Worm (Caenorhabditis elegans): ENCODE data around the gene nhr-43.

Gene nhr-43

DNA sequence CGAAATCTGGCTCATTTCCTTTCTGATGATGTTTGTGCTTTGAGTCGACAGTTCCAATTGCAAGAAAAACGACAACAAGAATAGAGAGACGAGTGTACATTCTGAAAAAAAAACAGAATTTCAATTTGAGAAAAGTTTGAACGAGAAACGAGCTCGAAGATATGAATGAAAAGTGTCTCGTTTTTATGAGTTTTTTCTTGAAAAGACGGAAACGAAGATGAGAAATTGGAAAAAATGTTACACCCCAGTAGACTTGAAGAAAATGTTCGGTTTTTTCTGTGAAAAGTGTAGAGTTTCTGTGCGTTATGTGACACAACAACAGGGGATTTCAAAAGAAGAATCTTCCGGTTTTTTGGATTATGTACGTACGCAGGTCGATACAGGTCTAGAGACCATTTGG, 23.7 kb downstream of the nhr-43 start, which contains the start of gene srlf-31:
Gene srlf-31, minus strand, starts transcription at position 101 of the 400 bp plus-strand sequence.
- TF ChIP-seq flh-1 (GFP tag; optimal IDR thresholded peaks at IDR 0.05) = no peak
- no peak for TF ChIP-seq drap-1 (GFP tag; optimal IDR thresholded peaks at IDR 0.05)

DNA sequence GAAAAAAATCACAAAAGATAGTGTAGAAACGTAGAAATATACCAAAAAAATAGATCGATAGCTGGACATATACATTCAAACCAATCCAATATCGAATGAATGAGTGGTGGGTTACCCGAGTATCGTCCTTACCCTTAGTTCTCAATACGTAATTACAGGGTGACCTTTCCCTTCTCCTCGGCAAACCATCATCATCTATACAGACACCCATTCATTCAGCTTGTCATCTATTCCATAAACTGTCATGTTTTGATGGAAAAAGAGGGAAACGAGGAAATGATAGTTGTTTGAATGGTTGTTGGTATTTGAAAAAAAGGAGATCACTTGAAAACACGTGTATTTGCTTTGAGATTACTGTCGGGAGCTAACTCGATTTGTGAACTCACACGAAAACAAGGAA, 24.7 kb downstream of the nhr-43 start:
- TF ChIP-seq ham-2 (GFP tag; optimal IDR thresholded peaks at IDR 0.05) = no peak
- TF ChIP-seq nhr-2 (tag; optimal IDR thresholded peaks at IDR 0.05) = peak; percentile 32
- TF ChIP-seq ceh-83 (GFP tag; optimal IDR thresholded peaks at IDR 0.05) = no peak

DNA sequence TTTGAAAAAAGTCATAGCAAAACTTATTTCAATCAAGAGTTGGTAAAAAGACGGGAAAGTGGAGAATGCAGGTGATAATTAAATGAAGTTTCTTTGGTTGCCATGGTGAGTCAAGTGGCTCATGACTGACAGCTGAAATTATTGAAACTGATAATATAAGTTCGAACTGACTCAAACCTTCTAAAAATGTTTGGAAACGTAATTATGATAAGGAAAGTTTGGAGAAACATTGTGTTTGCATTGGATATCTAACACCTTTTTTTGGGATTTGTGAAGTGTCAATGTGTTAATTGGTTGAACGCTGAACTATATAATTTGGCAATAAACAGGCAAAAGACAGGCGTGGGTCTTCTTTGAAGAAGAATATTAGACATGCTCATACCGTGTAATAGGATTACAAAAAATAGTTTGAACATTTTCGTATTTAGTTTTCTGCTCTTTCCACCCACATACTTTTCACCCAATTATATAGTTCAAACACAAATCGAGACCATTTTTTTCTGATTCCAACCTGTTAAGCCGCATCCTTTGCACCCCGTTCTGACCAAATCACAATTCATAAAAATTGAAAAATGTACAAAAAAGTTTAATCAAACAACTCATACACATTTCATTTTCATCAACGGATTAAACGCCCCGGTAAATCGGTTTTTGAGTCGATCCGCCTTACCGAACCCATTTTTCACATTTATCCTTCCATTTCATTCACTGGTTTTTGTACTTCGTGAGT, 26.1 kb downstream of the nhr-43 start, which contains the start of the genes srlf-33 and srlf-32:
Gene srlf-33, minus strand, starts transcription at position 101 of the 730 bp plus-strand sequence.
Gene srlf-32, plus strand, starts transcription at position 680 of the 730 bp plus-strand sequence.
- TF ChIP-seq hlh-1 (tag; optimal IDR thresholded peaks at IDR 0.05) (no peak), lin-32 (GFP tag; optimal IDR thresholded peaks at IDR 0.05) (no peak), ceh-83 (GFP tag; optimal IDR thresholded peaks at IDR 0.05) (no peak), tbx-8 (GFP tag; optimal IDR thresholded peaks at IDR 0.05) (no peak), nhr-12 (tag; optimal IDR thresholded peaks at IDR 0.05) (no peak), sem-2 (GFP tag; optimal IDR thresholded peaks at IDR 0.05) (no peak), zip-8 (tag; optimal IDR thresholded peaks at IDR 0.05) (no peak), nhr-2 (tag; optimal IDR thresholded peaks at IDR 0.05) (no peak), ceh-43 (GFP tag; optimal IDR thresholded peaks at IDR 0.05) (no peak), mab-5 (tag; optimal IDR thresholded peaks at IDR 0.05) (no peak), lsy-2 (tag; optimal IDR thresholded peaks at IDR 0.05) (no peak), mep-1 (tag; optimal IDR thresholded peaks at IDR 0.05) (no peak), ztf-11 (tag; optimal IDR thresholded peaks at IDR 0.05) (no peak), elt-1 (tag; optimal IDR thresholded peaks at IDR 0.05; ENCODE audit: borderline replicate concordance, insufficient read depth) (no peak), drap-1 (GFP tag; optimal IDR thresholded peaks at IDR 0.05) (no peak), nhr-237 (tag; optimal IDR thresholded peaks at IDR 0.05) (no peak), lin-13 (tag; optimal IDR thresholded peaks at IDR 0.05) (no peak), blmp-1 (tag; optimal IDR thresholded peaks at IDR 0.05) (no peak)

DNA sequence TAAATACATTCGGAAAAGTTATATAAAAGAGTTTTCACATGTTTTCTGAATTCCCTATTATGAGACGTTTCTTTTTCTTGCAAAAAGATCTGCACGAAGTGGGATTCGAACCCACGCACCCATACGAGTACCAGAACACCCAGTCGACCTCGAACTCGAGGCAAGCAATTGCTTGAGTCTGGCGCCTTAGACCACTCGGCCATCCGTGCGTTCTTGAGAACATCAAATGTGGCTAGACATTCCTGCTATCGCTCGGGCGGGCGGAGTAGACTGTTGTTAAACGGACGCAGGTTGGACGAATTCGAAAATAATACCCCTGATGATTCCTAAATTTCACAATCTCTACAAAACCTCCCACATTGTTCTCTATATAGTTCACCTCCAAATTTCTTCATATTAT, 29.0 kb downstream of the nhr-43 start:
- no peak for TF ChIP-seq elt-3 (tag; optimal IDR thresholded peaks at IDR 0.05)
- TF ChIP-seq ceh-39 (tag; optimal IDR thresholded peaks at IDR 0.05) = no peak
- TF ChIP-seq elt-1 (tag; optimal IDR thresholded peaks at IDR 0.05; ENCODE audit: borderline replicate concordance, insufficient read depth) = no peak
- TF ChIP-seq blmp-1 (tag; optimal IDR thresholded peaks at IDR 0.05) = no peak
- peak; percentile 52 for TF ChIP-seq drap-1 (GFP tag; optimal IDR thresholded peaks at IDR 0.05)
- peak; percentile 68 for TF ChIP-seq ham-2 (GFP tag; optimal IDR thresholded peaks at IDR 0.05)
- no peak for TF ChIP-seq lsy-2 (tag; optimal IDR thresholded peaks at IDR 0.05)
- no peak for TF ChIP-seq ces-1 (GFP tag; optimal IDR thresholded peaks at IDR 0.05)
- TF ChIP-seq unc-62 (GFP tag; optimal IDR thresholded peaks at IDR 0.05) = no peak
- no peak for TF ChIP-seq mab-5 (tag; optimal IDR thresholded peaks at IDR 0.05)
- no peak for TF ChIP-seq tbx-8 (GFP tag; optimal IDR thresholded peaks at IDR 0.05)
- no peak for TF ChIP-seq bed-3 (GFP tag; optimal IDR thresholded peaks at IDR 0.05)
- peak; percentile 63 for TF ChIP-seq M03D4.4 (tag; optimal IDR thresholded peaks at IDR 0.05)
- TF ChIP-seq lin-32 (GFP tag; optimal IDR thresholded peaks at IDR 0.05) = peak; percentile 32
- peak; percentile 58 for TF ChIP-seq sem-2 (GFP tag; optimal IDR thresholded peaks at IDR 0.05)
- TF ChIP-seq snpc-4 (tag; optimal IDR thresholded peaks at IDR 0.05) = no peak
- peak; percentile 35 for TF ChIP-seq cnd-1 (tag; optimal IDR thresholded peaks at IDR 0.05)
- TF ChIP-seq sptf-1 (tag; optimal IDR thresholded peaks at IDR 0.05) = peak; percentile 26
- TF ChIP-seq nhr-2 (tag; optimal IDR thresholded peaks at IDR 0.05) = no peak
- TF ChIP-seq nhr-28 (tag; optimal IDR thresholded peaks at IDR 0.05) = no peak
- TF ChIP-seq mep-1 (tag; optimal IDR thresholded peaks at IDR 0.05) = no peak
- TF ChIP-seq mls-2 (tag; optimal IDR thresholded peaks at IDR 0.05) = peak; percentile 59
- peak; percentile 71 for TF ChIP-seq ceh-83 (GFP tag; optimal IDR thresholded peaks at IDR 0.05)
- no peak for TF ChIP-seq nhr-237 (tag; optimal IDR thresholded peaks at IDR 0.05)
- no peak for TF ChIP-seq nhr-12 (tag; optimal IDR thresholded peaks at IDR 0.05)
- peak; percentile 33 for TF ChIP-seq unc-120 (tag; optimal IDR thresholded peaks at IDR 0.05; ENCODE audit: poor library complexity, severe bottlenecking)
- no peak for TF ChIP-seq lin-13 (tag; optimal IDR thresholded peaks at IDR 0.05)
- TF ChIP-seq unc-39 (tag; optimal IDR thresholded peaks at IDR 0.05) = no peak
- no peak for TF ChIP-seq zip-8 (tag; optimal IDR thresholded peaks at IDR 0.05)
